Worm (Caenorhabditis elegans) whole organism, young adult: Measurements from ENCODE around the gene C44H9.4.

Experiments
- B0019.2 ChIP-seq: fragments of 200-800 bp; sonication (Bioruptor generic); conservative IDR thresholded peaks from 2 replicates; pipeline ENCODE4 v1.3.6; 2022; ENCODE audit warnings: missing genetic modification reagents, missing genetic modification characterization, missing compliant biosample characterization
- B0336.3 ChIP-seq: fragments of 200-800 bp; sonication (Bioruptor generic); IDR thresholded peaks from 2 replicates; pipeline ENCODE4 v1.3.6; 2022; ENCODE audit warnings: missing genetic modification characterization, missing compliant biosample characterization
- C06A6.2 ChIP-seq: fragments of 200-800 bp; sonication (Bioruptor generic); conservative IDR thresholded peaks from 2 replicates; pipeline ENCODE4 v1.3.6; 2022; ENCODE audit warnings: missing genetic modification characterization, missing compliant biosample characterization
- D2030.7 ChIP-seq: fragments of 200-800 bp; sonication (Bioruptor generic); IDR thresholded peaks from 2 replicates; pipeline ENCODE4 v1.3.6; 2022; ENCODE audit warnings: missing genetic modification reagents, missing genetic modification characterization, missing compliant biosample characterization
- F10E7.11 ChIP-seq: sonication (generic microtip); optimal IDR thresholded peaks from 2 replicates; lab custom pipeline; 2017; ENCODE audit warnings: mild to moderate bottlenecking, missing genetic modification characterization, moderate library complexity, missing compliant biosample characterization
- F33H1.4 ChIP-seq: fragments of 200-800 bp; sonication (Bioruptor generic); IDR thresholded peaks from 2 replicates; pipeline ENCODE4 v1.3.6; 2022; ENCODE audit warnings: missing genetic modification reagents, missing genetic modification characterization, missing compliant biosample characterization
- F37B4.10 ChIP-seq: fragments of 200-800 bp; sonication (Bioruptor generic); IDR thresholded peaks from 2 replicates; pipeline ENCODE4 v1.3.6; 2022; ENCODE audit warnings: missing genetic modification characterization, missing compliant biosample characterization
- F57A8.1 ChIP-seq: fragments of 200-800 bp; sonication (Bioruptor generic); optimal IDR thresholded peaks from 2 replicates; lab custom pipeline; 2018; ENCODE audit warnings: mild to moderate bottlenecking, missing genetic modification characterization, moderate library complexity, missing compliant biosample characterization
- F57C9.4 ChIP-seq: sonication (generic microtip); optimal IDR thresholded peaks from 2 replicates; lab custom pipeline; 2017; ENCODE audit warnings: mild to moderate bottlenecking, missing genetic modification characterization, missing compliant biosample characterization
- Y56A3A.18 ChIP-seq: fragments of 200-800 bp; sonication (Bioruptor generic); IDR thresholded peaks from 2 replicates; pipeline ENCODE4 v1.3.6; 2022; ENCODE audit warnings: missing genetic modification reagents, missing genetic modification characterization, missing compliant biosample characterization
- Y95B8A.8 ChIP-seq: fragments of 200-800 bp; sonication (Bioruptor generic); IDR thresholded peaks from 2 replicates; pipeline ENCODE4 v1.3.6; 2022; ENCODE audit warnings: missing genetic modification reagents, missing genetic modification characterization, missing compliant biosample characterization
- atf-7 ChIP-seq: sonication (generic microtip); optimal IDR thresholded peaks from 2 replicates; lab custom pipeline; 2017; ENCODE audit warnings: mild to moderate bottlenecking, missing genetic modification characterization, missing compliant biosample characterization
- athp-1 ChIP-seq: sonication (generic microtip); optimal IDR thresholded peaks from 2 replicates; lab custom pipeline; 2017; ENCODE audit warnings: mild to moderate bottlenecking, missing genetic modification characterization, missing compliant biosample characterization
- attf-3 ChIP-seq: fragments of 200-800 bp; sonication (Bioruptor generic); conservative IDR thresholded peaks from 2 replicates; pipeline ENCODE4 v1.3.6; 2022; ENCODE audit warnings: missing genetic modification reagents, missing genetic modification characterization, missing compliant biosample characterization
- bed-1 ChIP-seq: fragments of 200-800 bp; sonication (Bioruptor generic); IDR thresholded peaks from 2 replicates; pipeline ENCODE4 v1.3.6; 2022; ENCODE audit warnings: missing genetic modification reagents, missing genetic modification characterization, missing compliant biosample characterization
- bed-2 ChIP-seq: fragments of 200-800 bp; sonication (Bioruptor generic); IDR thresholded peaks from 2 replicates; pipeline ENCODE4 v1.3.6; 2022; ENCODE audit warnings: missing genetic modification reagents, missing genetic modification characterization, missing compliant biosample characterization
- cebp-2 ChIP-seq: fragments of 200-800 bp; sonication (Bioruptor generic); IDR thresholded peaks from 2 replicates; pipeline ENCODE4 v1.3.6; 2022; ENCODE audit warnings: missing genetic modification characterization, missing compliant biosample characterization
- ceh-40 ChIP-seq: fragments of 200-800 bp; sonication (Bioruptor generic); IDR thresholded peaks from 2 replicates; pipeline ENCODE4 v1.3.6; 2022; ENCODE audit warnings: missing genetic modification characterization, missing compliant biosample characterization
- dpl-1 ChIP-seq: fragments of 150-350 bp; optimal IDR thresholded peaks from 2 replicates; lab custom pipeline; 2014; ENCODE audit warnings: missing biosample characterization, missing genetic modification reagents, missing genetic modification characterization
- egl-18 ChIP-seq: fragments of 200-800 bp; sonication (Bioruptor generic); IDR thresholded peaks from 2 replicates; pipeline ENCODE4 v1.3.6; 2022; ENCODE audit warnings: missing genetic modification reagents, missing genetic modification characterization, missing compliant biosample characterization
- egl-44 ChIP-seq: fragments of 200-800 bp; sonication (Bioruptor generic); IDR thresholded peaks from 2 replicates; pipeline ENCODE4 v1.3.6; 2022; ENCODE audit warnings: missing genetic modification reagents, missing genetic modification characterization, missing compliant biosample characterization
- ekl-4 ChIP-seq: fragments of 200-800 bp; sonication (Bioruptor generic); IDR thresholded peaks from 2 replicates; pipeline ENCODE4 v1.3.6; 2022; ENCODE audit warnings: missing genetic modification reagents, missing genetic modification characterization, missing compliant biosample characterization
- ets-4 ChIP-seq: fragments of 200-800 bp; sonication (Bioruptor generic); optimal IDR thresholded peaks from 2 replicates; lab custom pipeline; 2018; ENCODE audit warnings: mild to moderate bottlenecking, missing genetic modification characterization, missing compliant biosample characterization
- gei-17 ChIP-seq: fragments of 200-800 bp; sonication (Bioruptor generic); optimal IDR thresholded peaks from 2 replicates; lab custom pipeline; 2018; ENCODE audit warnings: mild to moderate bottlenecking, missing genetic modification characterization, missing compliant biosample characterization
- him-1 ChIP-seq: sonication (generic microtip); optimal IDR thresholded peaks from 2 replicates; lab custom pipeline; 2016; ENCODE audit warnings: missing genotype, missing genetic modification reagents, missing genetic modification characterization, missing compliant biosample characterization
- hsf-1 ChIP-seq: fragments of 200-800 bp; sonication (Bioruptor generic); IDR thresholded peaks from 2 replicates; pipeline ENCODE4 v1.3.6; 2022; ENCODE audit warnings: missing genetic modification reagents, missing genetic modification characterization, missing compliant biosample characterization
- let-607 ChIP-seq, 2 experiments: fragments of 200-800 bp in 1 of 2; sonication (Bioruptor generic) in 1 of 2; sonication (generic microtip) in 1 of 2; optimal IDR thresholded peaks; 2 replicates each; lab custom pipeline; 2016 to 2018; ENCODE audit warnings: mild to moderate bottlenecking in 2 of 2, missing compliant biosample characterization in 2 of 2, missing genetic modification characterization in 2 of 2, moderate library complexity in 2 of 2, missing genotype in 1 of 2
- lir-1 ChIP-seq: fragments of 200-800 bp; sonication (Bioruptor generic); conservative IDR thresholded peaks from 2 replicates; pipeline ENCODE4 v1.3.6; 2022; ENCODE audit warnings: missing genetic modification reagents, missing genetic modification characterization, missing compliant biosample characterization
- lsl-1 ChIP-seq: fragments of 200-800 bp; sonication (Bioruptor generic); optimal IDR thresholded peaks from 2 replicates; lab custom pipeline; 2018; ENCODE audit warnings: mild to moderate bottlenecking, missing genetic modification characterization, moderate library complexity, missing compliant biosample characterization
- lsy-27 ChIP-seq: sonication (generic microtip); optimal IDR thresholded peaks from 2 replicates; lab custom pipeline; 2017; ENCODE audit warnings: missing genetic modification characterization, mild to moderate bottlenecking, missing compliant biosample characterization, antibody characterized with exemption, missing genotype, borderline replicate concordance; ENCODE audit not compliant: insufficient read depth
- madf-10 ChIP-seq: sonication (generic microtip); optimal IDR thresholded peaks from 2 replicates; lab custom pipeline; 2016; ENCODE audit warnings: mild to moderate bottlenecking, missing genetic modification characterization, missing compliant biosample characterization
- madf-6 ChIP-seq: fragments of 200-800 bp; sonication (Bioruptor generic); IDR thresholded peaks from 2 replicates; pipeline ENCODE4 v1.3.6; 2022; ENCODE audit warnings: missing genetic modification reagents, missing genetic modification characterization, missing compliant biosample characterization
- madf-8 ChIP-seq: fragments of 200-800 bp; sonication (Bioruptor generic); conservative IDR thresholded peaks from 2 replicates; pipeline ENCODE4 v1.3.6; 2022; ENCODE audit warnings: missing genetic modification reagents, missing genetic modification characterization, missing compliant biosample characterization
- mxl-1 ChIP-seq: sonication (generic microtip); optimal IDR thresholded peaks from 2 replicates; lab custom pipeline; 2016; ENCODE audit warnings: missing genetic modification characterization, missing compliant biosample characterization
- nhr-120 ChIP-seq: fragments of 200-800 bp; sonication (Bioruptor generic); IDR thresholded peaks from 2 replicates; pipeline ENCODE4 v1.3.6; 2022; ENCODE audit warnings: missing genetic modification characterization, missing compliant biosample characterization
- nhr-27 ChIP-seq: fragments of 200-800 bp; sonication (Bioruptor generic); optimal IDR thresholded peaks from 2 replicates; lab custom pipeline; 2018; ENCODE audit warnings: mild to moderate bottlenecking, missing genetic modification characterization, moderate library complexity, missing compliant biosample characterization
- nhr-90 ChIP-seq: sonication (generic microtip); optimal IDR thresholded peaks from 2 replicates; lab custom pipeline; 2016; ENCODE audit warnings: missing genotype, mild to moderate bottlenecking, missing genetic modification characterization, missing compliant biosample characterization
- pha-4 ChIP-seq: fragments of 150-350 bp; sonication (generic microtip); optimal IDR thresholded peaks from 2 replicates; lab custom pipeline; 2014; ENCODE audit warnings: missing biosample characterization, missing genetic modification reagents, missing genetic modification characterization
- rcor-1 ChIP-seq: fragments of 200-800 bp; sonication (Bioruptor generic); IDR thresholded peaks from 2 replicates; pipeline ENCODE4 v1.3.6; 2022; ENCODE audit warnings: missing genetic modification reagents, missing genetic modification characterization, missing compliant biosample characterization
- snpc-3.4 ChIP-seq: sonication (generic microtip); optimal IDR thresholded peaks from 2 replicates; lab custom pipeline; 2017; ENCODE audit warnings: missing genetic modification characterization, mild to moderate bottlenecking, missing compliant biosample characterization, antibody characterized with exemption, moderate library complexity, missing genotype, missing genetic modification reagents
- tbp1 ChIP-seq: fragments of 200-800 bp; sonication (Bioruptor generic); optimal IDR thresholded peaks from 2 replicates; lab custom pipeline; 2018; ENCODE audit warnings: mild to moderate bottlenecking, missing genetic modification characterization, missing compliant biosample characterization
- tbx-9 ChIP-seq: sonication (generic microtip); optimal IDR thresholded peaks from 2 replicates; lab custom pipeline; 2016; ENCODE audit warnings: borderline replicate concordance, missing genetic modification characterization, inconsistent platforms, missing compliant biosample characterization
- unc-62 ChIP-seq: fragments of 150-350 bp; optimal IDR thresholded peaks from 2 replicates; lab custom pipeline; 2014; ENCODE audit warnings: missing biosample characterization, missing genetic modification reagents, missing genetic modification characterization
- ztf-22 ChIP-seq: fragments of 200-800 bp; sonication (Bioruptor generic); optimal IDR thresholded peaks from 2 replicates; lab custom pipeline; 2018; ENCODE audit warnings: mild to moderate bottlenecking, missing genetic modification characterization, moderate library complexity, missing compliant biosample characterization

C44H9.4 gene

DNA sequence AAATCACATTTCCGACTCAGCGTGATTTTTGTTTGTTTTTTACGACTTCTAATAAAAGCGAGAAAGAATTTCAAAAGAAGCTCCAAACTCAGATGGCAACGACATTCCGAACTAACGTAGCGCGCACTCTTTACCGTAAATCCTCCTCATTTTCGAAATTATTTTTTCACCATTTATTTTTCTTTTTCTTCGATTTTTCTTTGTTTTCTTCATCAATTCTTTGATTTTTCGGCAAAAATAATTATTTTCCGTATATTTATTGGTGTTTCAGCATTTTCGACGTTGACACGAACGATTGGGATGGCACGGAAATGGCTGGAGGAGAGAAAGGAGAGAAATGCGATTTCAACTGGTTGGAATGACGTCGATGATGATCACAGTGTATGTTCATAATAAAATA is 30.1 kb downstream of the C44H9.4 start, which contains the start of gene T07F10.5:
Gene T07F10.5 (plus strand): TSS at position 301 of the 400 bp plus-strand sequence.
- 0 out of 2 replicates have a peak, but pooled peaks have one; percentile 13 for TF ChIP-seq attf-3

DNA sequence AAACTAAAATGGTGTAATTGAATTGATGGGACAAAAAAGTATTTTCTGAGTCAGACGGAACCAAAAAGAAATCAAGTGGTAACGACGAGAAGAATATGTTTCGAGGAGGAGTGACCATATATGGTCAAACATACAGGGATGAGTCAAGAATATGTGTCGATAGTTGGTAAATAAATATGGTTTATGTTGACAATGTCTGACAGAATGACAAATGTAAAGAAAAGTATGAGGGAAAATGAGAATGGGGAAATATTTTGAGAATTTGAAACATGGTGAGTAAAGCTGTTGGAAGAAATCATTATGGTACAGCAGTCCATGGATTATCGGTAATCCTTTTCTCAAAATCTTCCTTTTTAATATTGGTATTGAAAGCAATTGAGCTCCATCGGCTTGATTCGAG is 32.5 kb downstream of the C44H9.4 start, which contains the start of gene nspg-1:
Gene nspg-1 (minus strand): TSS at position 101 of the 400 bp plus-strand sequence.
- TF ChIP-seq nhr-90 (tag; lab: Kevin White, UChicago), result no peak

DNA sequence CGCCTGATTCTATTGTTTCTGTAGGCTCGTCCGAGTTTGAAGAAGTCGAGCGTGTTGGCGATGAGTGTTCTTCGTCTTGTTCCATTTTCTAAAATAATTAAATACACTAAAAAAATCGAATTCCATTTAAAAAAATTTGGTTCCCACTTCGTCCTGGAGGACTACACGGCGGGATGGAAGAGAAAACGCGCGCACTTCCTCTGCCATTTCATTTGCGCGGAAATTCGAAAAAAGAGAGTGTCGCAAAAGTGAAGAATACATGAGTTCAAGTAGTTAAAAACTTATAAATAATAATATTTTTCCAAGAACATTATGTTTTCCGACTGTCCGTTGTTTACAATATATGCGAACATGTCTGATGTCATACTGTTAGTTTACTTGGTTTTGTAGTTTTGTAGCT is 34.5 kb downstream of the C44H9.4 start, which contains the start of gene T07F10.3:
Gene T07F10.3 (minus strand): TSS at position 98 of the 400 bp plus-strand sequence.
- no peak for TF ChIP-seq Y95B8A.8 (GFP tag; lab: Robert Waterston, UW)
- peak; percentile 3 for TF ChIP-seq gei-17 (GFP tag; lab: Kevin White, UChicago)
- TF ChIP-seq rcor-1 (GFP tag; lab: Robert Waterston, UW), result peak; percentile 79
- peak; percentile 56 for TF ChIP-seq snpc-3.4 (tag; lab: Kevin White, UChicago)
- peak; percentile 15 for TF ChIP-seq F57C9.4 (tag; lab: Kevin White, UChicago)
- TF ChIP-seq lsy-27 (tag; lab: Kevin White, UChicago), result no peak
- TF ChIP-seq B0019.2 (GFP tag; lab: Robert Waterston, UW), result no peak
- TF ChIP-seq cebp-2 (GFP tag; lab: Robert Waterston, UW), result no peak
- TF ChIP-seq ztf-22 (GFP tag; lab: Kevin White, UChicago), result peak; percentile 63
- TF ChIP-seq Y56A3A.18 (GFP tag; lab: Robert Waterston, UW), result no peak
- peak; percentile 58 for TF ChIP-seq madf-8 (GFP tag; lab: Robert Waterston, UW)
- TF ChIP-seq B0336.3, result 0 out of 2 replicates have a peak, but pooled peaks have one; percentile 46
- no peak for TF ChIP-seq bed-1
- peak in 1 of 2 experiments; percentile 82 for TF ChIP-seq let-607 (tag; optimal IDR thresholded peaks at IDR 0.05; lab: Kevin White, UChicago)
- no peak for TF ChIP-seq egl-44 (GFP tag; lab: Robert Waterston, UW)
- TF ChIP-seq him-1 (tag; lab: Kevin White, UChicago), result peak; percentile 67
- TF ChIP-seq bed-2 (GFP tag; lab: Robert Waterston, UW), result peak; percentile 92
- peak; percentile 83 for TF ChIP-seq madf-6 (GFP tag; lab: Robert Waterston, UW)
- peak; percentile 76 for TF ChIP-seq F10E7.11 (tag; lab: Kevin White, UChicago)
- TF ChIP-seq hsf-1 (GFP tag; lab: Robert Waterston, UW), result no peak
- no peak for TF ChIP-seq egl-18
- TF ChIP-seq lir-1 (GFP tag; lab: Robert Waterston, UW), result peak; percentile 80
- TF ChIP-seq D2030.7 (GFP tag; lab: Robert Waterston, UW), result peak; percentile 39; the same call in 1 of the 2 replicates
- no peak for TF ChIP-seq nhr-120 (GFP tag; lab: Robert Waterston, UW)
- no peak for TF ChIP-seq tbx-9
- no peak for TF ChIP-seq F37B4.10 (GFP tag; lab: Robert Waterston, UW)
- TF ChIP-seq F57A8.1 (GFP tag; lab: Kevin White, UChicago), result no peak
- TF ChIP-seq pha-4 (tag; lab: Kevin White, UChicago), result no peak
- peak; percentile 57 for TF ChIP-seq atf-7 (tag; lab: Kevin White, UChicago)
- TF ChIP-seq nhr-27, result no peak
- TF ChIP-seq ets-4, result no peak
- no peak for TF ChIP-seq mxl-1 (tag; lab: Kevin White, UChicago)
- peak; percentile 58; the same call in 1 of the 2 replicates for TF ChIP-seq ceh-40
- TF ChIP-seq ekl-4, result peak; percentile 80
- TF ChIP-seq C06A6.2 (GFP tag; lab: Robert Waterston, UW), result 0 out of 2 replicates have a peak, but pooled peaks have one; percentile 19
- peak; percentile 74 for TF ChIP-seq madf-10 (tag; lab: Kevin White, UChicago)
- peak; percentile 55 for TF ChIP-seq lsl-1 (GFP tag; lab: Kevin White, UChicago)
- peak; percentile 75 for TF ChIP-seq attf-3
- TF ChIP-seq tbp1 (GFP tag; lab: Kevin White, UChicago), result peak; percentile 48
- TF ChIP-seq unc-62 (GFP tag; lab: Kevin White, UChicago), result no peak
- peak; percentile 80 for TF ChIP-seq athp-1
- TF ChIP-seq dpl-1, result peak; percentile 74
- TF ChIP-seq F33H1.4, result peak; percentile 63
